Fruit fly (Drosophila melanogaster) whole organism, larva: ENCODE measurements around the gene CG34171.

Experiments used
- noc ChIP-seq: fragments of 200-800 bp; sonication (Bioruptor generic); optimal IDR thresholded peaks from 3 replicates; lab custom pipeline; 2019; ENCODE audit warnings: missing biosample characterization, mild to moderate bottlenecking, missing genetic modification characterization, moderate library complexity

Gene CG34171

DNA sequence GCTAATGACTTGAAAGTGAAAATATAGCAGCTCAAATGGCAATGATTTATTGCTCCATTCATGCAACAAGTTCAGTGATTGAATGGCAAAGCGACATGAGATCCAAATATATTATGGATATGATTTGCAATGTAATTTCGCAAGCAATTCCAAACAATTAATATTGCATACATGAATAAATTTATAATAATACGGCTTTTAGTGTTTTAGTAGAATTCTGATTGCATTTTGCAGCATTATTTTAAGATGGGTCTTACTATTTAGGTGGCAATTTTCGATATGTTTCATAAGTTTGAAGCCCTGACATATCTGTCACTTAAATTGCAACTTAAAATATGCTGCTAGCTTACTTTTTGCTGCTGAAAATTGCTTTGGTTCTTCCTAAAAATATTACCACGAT, at the start of gene CG34171:
Gene CG34171 (plus strand): TSS at position 301 of the 400 bp plus-strand sequence.
- no peak for TF ChIP-seq noc (tag; lab: Kevin White, UChicago)

DNA sequence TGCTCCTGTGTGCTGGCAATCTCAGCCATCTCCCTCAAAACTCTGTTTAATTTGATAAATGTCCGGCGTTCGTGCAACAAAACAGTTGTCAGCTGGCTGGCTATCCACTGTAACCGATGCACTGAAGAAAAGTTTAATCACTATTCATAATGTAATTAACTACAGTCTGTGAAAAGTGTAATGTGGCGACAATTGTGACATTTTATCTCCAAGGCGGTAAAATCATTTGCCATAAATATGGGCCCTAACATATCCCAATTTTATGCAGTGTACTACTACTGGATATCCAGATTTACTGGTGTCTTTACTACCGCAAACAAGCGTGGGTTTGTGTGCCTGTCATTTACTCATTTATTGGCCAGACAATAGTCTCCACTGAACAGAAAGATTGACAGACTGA, 49.7 kb upstream of the CG34171 start:
- no peak for TF ChIP-seq noc (tag; lab: Kevin White, UChicago)

DNA sequence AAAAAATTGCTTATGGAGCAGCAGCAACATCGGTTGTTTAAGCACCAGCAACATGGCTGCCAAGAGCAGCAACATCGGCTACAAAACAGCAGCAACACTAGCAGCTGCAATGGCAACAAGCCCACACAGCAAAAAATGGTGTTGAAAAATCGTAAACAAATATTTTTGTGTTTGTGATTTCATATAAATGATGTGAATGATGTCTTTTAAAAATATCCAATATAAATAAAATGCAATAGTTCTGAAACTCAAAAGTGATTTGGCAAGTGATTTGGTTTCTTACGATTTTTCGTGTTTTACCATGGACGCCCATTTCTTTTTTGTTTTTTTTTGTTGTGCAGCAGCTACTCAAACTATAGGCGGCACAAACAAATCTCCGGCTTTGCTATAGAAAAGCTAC, 46.8 kb upstream of the CG34171 start:
- TF ChIP-seq noc (tag; lab: Kevin White, UChicago), result no peak

DNA sequence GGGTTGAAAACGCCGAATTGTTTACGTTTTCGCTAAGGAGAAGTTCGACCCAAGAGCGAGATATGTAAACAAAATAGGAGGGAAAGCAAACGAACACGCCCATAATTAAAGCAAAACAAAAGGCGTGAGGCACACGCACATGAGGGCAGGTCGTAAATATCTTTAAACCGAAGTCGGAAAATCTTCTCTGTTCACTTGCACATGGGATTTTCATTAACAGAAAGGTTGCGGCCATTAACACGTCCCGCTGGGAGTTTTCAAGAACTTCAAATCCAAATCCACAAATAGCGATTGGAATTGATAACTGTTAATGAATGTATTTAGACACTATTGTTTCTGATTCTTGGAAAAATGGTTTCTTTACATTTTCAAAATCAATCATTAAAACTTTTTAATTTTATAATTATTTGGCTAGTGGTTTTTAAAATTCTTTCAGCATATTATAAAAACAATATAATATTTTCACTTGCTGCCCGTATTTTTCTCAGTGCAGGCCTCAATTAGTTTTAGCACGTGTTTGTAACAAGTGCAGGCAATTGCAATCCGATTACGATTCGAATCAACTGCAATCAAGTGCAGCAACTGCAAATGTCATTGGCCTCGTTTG, 44.5 kb upstream of the CG34171 start:
- TF ChIP-seq noc (tag; lab: Kevin White, UChicago), result no peak

dm6 chr2L:18335641-18336040, 42.8 kb upstream of the CG34171 start:
- TF ChIP-seq noc (tag; lab: Kevin White, UChicago), result no peak

DNA sequence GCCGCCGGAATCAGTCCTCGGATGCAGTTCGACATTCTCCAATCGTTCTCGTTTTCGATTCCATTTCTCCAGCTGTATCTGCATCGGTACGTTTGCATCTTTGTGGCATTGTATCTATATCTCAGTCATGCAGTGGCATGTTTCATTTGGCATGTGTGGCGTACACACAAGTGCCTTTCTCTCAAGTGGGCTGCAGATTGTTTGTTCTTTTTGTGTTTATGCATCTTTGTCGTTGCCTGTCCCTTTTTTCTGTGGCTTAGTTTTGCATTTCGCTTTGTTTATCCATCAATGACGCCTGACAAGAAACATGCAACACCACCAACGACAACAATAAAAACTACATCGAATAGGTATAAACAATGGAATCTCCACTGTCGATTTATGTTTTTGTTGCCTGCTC, 41.9 kb upstream of the CG34171 start:
- TF ChIP-seq noc (tag; lab: Kevin White, UChicago), result no peak

DNA sequence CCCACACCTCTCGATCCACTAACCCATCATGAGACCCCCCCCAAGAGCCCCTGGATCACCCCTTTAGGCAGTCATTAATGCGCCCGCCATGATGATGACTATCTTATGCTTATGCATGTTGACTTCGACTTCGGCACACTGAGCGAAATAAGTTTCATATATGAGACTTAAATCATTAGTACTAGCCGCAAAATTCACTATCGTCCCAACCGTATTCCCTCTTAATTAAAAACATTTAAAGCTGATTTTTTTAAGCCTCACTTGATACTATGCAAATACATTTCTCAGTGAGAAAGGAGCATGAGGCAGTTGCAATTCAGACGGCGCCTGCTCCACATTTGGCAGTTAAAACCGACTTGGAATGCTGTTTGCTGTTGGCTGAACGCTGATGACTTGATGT, 37.5 kb upstream of the CG34171 start:
- no peak for TF ChIP-seq noc (tag; lab: Kevin White, UChicago)

DNA sequence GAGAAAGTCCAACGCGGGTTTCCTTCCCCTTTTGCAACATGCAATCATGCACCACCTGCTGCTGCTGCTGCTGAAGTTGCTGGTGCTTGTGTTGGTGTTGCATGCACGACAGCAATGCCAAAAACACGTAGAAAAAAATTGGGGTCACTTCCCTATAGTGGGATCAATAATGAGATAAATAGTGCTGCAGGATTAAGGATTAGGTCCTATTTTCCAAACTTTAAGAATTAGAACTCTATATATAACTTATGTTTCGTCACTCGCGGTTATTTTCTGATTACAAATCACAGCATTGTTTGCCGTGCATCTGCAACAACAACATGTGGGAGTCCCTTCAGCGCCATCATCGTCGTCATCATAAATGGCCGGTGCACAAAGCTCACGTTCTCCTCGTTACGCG, 34.0 kb upstream of the CG34171 start:
- no peak for TF ChIP-seq noc (tag; lab: Kevin White, UChicago)

DNA sequence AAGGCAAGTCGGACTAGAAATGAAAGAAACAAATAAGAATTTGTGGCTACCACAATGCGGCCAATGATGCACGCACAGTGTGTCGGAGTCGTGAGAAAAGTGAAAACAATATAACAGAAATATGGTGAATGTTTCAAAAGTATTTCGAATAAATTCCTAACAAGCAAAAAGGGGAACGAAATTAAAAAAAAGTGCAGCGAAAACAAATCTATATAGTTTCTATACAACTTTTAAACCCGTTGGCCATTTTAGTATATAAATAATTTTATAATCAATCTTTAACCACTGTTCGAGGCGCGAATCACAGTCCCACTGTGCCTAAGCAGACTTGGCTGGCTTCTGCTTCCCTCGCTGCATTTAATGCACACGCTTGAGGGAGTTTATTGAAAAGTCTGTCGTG, 33.2 kb upstream of the CG34171 start:
- TF ChIP-seq noc (tag; lab: Kevin White, UChicago), result no peak

DNA sequence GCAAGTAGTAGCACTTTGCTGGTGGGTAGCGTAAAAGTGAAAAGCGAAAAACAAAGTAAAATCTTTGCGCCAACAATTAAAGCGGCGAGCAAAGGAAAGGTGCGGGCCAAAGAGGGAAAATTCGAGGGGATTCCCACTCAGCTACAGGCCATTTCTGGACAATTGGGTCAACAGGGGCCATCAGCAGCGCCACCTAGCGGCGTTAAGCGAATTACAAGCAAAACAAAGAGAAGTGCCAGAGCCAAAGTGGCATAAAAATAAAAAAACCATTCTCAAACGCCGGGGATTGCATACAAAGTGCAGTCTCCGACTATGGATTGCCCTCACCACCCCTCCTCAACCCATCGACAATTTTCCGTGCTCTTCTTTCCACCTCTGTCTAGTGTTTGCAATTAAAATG, 30.4 kb upstream of the CG34171 start:
- no peak for TF ChIP-seq noc (tag; lab: Kevin White, UChicago)

DNA sequence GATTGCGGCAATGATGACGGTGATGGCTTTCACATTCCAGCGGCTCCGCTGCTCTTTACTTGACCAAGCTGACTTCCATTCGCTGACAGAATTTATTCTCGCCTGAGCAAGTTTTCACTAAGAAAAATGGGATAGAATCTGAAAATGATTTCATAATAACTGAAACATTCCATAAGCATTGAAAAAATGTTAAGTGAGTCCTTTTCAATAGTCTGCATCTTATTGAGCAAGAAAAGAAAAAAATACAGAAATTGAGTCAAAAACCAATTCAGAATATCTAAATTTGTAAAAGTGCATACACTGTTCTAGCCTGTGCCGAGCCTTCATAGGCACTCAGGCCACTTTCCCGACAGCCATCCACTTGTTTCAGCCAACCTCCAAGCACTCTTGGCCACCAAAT, 29.8 kb upstream of the CG34171 start:
- no peak for TF ChIP-seq noc (tag; lab: Kevin White, UChicago)

- TF ChIP-seq noc (tag; lab: Kevin White, UChicago), result no peak
Measured at dm6 chr2L:18352808-18353207, 25.6 kb upstream of the CG34171 start.

DNA sequence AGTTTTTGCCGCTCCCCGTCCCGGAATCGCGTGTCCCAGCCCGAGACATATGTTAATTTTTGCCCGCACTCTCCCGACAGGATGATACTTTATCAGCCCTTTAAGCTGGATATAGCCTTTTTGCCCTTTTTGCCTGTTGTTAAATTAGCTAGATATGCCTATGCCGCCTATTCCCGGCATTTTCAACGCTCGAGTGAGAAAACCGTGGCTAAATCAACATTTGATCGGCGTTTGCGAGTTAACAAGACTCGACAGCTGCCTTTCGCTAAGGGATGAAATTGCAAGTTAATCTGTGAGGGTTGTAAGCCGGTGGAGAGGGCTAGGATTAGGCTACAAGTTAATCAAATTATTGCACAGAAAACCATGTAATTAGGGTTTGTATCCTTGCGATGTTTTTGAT, 22.8 kb upstream of the CG34171 start:
- no peak for TF ChIP-seq noc (tag; lab: Kevin White, UChicago)

DNA sequence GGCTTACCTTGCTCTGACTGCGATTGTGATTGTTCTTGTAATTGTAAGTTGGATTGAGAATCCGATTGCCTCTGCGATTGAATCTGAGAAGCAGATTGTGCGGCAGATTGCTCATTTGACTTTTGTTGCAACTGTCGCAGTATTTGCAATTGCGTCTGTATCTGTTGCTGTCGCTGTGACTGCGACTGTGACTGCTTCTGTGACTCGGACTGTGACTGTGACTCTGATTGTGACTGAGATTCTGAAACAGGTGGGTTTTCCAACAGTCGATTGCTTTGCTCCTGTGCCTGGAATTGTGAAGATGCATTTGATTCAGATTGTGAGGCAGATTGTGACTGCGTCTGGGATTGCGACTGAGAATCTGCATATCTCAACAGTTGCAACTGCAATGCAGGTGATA, 20.4 kb upstream of the CG34171 start:
- TF ChIP-seq noc (tag; lab: Kevin White, UChicago), result no peak

DNA sequence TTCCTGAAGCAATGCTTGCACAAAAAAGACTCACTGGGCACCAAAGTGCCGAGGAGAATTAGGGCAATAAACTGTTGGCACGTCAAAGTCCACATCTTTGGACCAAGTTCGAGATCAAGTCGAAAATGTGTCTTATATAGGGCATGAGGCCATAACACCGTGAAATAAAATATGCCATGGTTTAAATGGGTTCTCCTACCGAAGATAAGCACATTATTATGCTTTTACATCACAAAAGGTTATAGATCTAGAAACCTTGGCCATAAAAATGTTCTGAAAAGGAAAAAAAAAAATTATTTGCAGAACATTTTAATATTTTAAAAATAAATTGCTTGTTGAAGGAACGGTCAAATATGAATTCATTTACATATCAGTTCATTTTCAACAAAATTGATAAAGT, 19.5 kb upstream of the CG34171 start, which contains the start of gene Acp36DE:
Gene Acp36DE (minus strand): TSS at position 101 of the 400 bp plus-strand sequence.
- no peak for TF ChIP-seq noc (tag; lab: Kevin White, UChicago)

DNA sequence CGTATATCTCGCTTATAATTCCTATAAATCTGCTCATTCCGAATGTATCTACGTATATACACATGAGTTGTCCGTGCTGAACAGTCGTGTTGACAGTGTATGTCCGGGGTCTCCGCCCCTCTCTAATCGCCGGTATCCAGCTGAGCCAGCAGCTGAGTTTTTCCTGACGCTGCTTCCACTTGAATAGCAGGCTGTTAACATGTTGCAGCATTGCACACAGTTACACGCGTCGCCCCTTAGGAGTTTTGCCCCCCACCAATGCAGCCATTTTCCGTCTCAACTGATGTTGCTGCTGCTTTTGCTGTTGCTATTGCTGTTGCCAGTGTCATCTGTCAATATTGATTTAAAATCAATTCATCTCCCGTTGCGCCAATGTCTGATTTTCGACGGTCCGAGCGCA, 17.2 kb upstream of the CG34171 start:
- no peak for TF ChIP-seq noc (tag; lab: Kevin White, UChicago)

DNA sequence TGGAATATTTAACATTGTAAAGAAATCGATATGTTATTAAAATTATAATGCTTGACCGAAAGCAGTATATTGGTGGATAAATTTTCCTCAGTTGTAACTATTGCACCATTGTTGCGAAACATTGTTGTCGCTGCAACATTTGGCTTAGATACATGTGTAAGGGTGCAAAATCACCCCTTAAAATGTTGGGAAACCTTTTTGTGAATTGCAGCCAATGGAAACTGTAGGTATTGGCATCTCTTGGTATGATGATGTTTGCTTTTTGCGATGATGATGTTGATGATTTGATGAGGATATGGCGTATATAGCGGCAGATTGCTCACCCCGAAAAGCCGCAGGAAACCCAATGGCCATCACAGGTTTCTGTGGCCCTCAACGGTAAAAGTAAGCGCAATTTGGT, 14.0 kb upstream of the CG34171 start:
- no peak for TF ChIP-seq noc (tag; lab: Kevin White, UChicago)

DNA sequence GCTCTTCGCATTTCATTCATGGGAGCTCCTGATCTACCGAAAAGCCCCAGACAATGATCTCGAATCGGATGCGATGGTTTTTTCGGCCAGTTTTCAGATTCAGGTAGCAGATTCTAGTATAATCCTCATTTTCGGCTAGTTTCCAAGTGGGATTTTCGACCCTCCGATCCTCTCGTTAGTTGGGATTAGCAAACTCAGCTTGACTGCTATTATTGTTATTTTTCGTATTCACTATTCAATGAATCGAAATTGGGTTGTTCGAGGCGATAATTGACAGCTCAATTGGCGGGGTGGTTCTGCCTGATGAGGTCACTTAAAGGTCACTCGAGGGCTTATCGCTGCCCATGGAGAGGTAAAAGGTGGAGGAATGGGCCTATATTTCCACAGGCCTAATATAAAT, 8.8 kb upstream of the CG34171 start:
- TF ChIP-seq noc (tag; lab: Kevin White, UChicago), result no peak
